Fruit fly (Drosophila melanogaster): ENCODE data around the gene Snap24.

DNA sequence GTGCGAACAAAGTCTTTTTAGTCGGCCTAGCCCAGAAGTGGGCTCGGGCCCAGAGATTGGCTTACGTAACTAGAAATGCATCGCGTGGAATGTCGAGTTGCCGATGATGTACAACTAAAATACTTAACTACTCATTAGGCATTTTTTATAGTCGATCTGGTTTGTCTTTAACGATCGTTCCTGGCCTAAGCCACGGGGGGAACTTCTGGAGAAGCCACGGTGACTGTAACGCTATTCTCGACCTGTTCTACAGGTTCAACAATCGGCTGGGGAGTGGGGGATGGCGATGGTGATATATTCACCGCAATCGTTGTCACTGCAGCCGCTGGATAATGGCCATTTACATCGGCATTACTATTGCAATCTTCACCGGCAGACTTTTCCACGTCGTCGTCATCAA lies 16.7 kb downstream of the Snap24 start, which contains the start of gene CG34409:
- TF ChIP-seq lab (GFP tag; optimal IDR thresholded peaks at IDR 0.05) (no peak), ranshi (GFP tag; IDR thresholded peaks at IDR 0.05) (no peak), gsb (GFP tag; IDR thresholded peaks at IDR 0.05) (no peak), kay (GFP tag; optimal IDR thresholded peaks at IDR 0.05) (no peak), klu (GFP tag; IDR thresholded peaks at IDR 0.05) (no peak), CG10959 (GFP tag; IDR thresholded peaks at IDR 0.05) (no peak), CG14860 (GFP tag; IDR thresholded peaks at IDR 0.05; ENCODE audit: partially characterized antibody) (no peak), ato (GFP tag; IDR thresholded peaks at IDR 0.05; ENCODE audit: partially characterized antibody) (no peak), CkIIα-i1 (GFP tag; IDR thresholded peaks at IDR 0.05) (no peak), HLH4C (GFP tag; IDR thresholded peaks at IDR 0.05; ENCODE audit: partially characterized antibody) (no peak), CG11504 (tag; optimal IDR thresholded peaks at IDR 0.05) (no peak)

All from whole organism, embryonic.